Fruit fly (Drosophila melanogaster): ENCODE measurements around the gene CG31156.

CG31156 gene

dm6 chr3R:22634549-22635410 is 21.3 kb upstream of the CG31156 start (continued):
- TF ChIP-seq Ravus (GFP tag; IDR thresholded peaks at IDR 0.05) (no peak), HmgD (GFP tag; optimal IDR thresholded peaks at IDR 0.05) (no peak), ro (GFP tag; IDR thresholded peaks at IDR 0.05) (no peak), Dek (tag; optimal IDR thresholded peaks at IDR 0.05) (no peak), Mes4 (GFP tag; optimal IDR thresholded peaks at IDR 0.05) (no peak), H15 (GFP tag; IDR thresholded peaks at IDR 0.05) (no peak), CG2678 (tag; optimal IDR thresholded peaks at IDR 0.05) (peak; percentile 50), Poxn (GFP tag; IDR thresholded peaks at IDR 0.05) (no peak), CG10543 (GFP tag; optimal IDR thresholded peaks at IDR 0.05) (no peak), Fer2 (tag; optimal IDR thresholded peaks at IDR 0.05) (no peak), CG17361 (GFP tag; IDR thresholded peaks at IDR 0.05) (no peak), CG9215 (GFP tag; IDR thresholded peaks at IDR 0.05) (no peak), ato (GFP tag; IDR thresholded peaks at IDR 0.05; ENCODE audit: partially characterized antibody) (no peak), Xbp1 (GFP tag; optimal IDR thresholded peaks at IDR 0.05) (no peak), Hmx (GFP tag; optimal IDR thresholded peaks at IDR 0.05) (no peak), GATAe (GFP tag; conservative IDR thresholded peaks at IDR 0.05) (no peak), CG6272 (GFP tag; IDR thresholded peaks at IDR 0.05) (no peak), CG5953 (GFP tag; IDR thresholded peaks at IDR 0.05) (no peak), mld (GFP tag; IDR thresholded peaks at IDR 0.05; ENCODE audit: partially characterized antibody) (no peak), hth (optimal IDR thresholded peaks at IDR 0.05) (no peak), Taf1 (GFP tag; IDR thresholded peaks at IDR 0.05) (no peak), Fer1 (GFP tag; optimal IDR thresholded peaks at IDR 0.05) (no peak), bigmax (GFP tag; optimal IDR thresholded peaks at IDR 0.05) (no peak), chinmo (GFP tag; IDR thresholded peaks at IDR 0.05; ENCODE audit: partially characterized antibody) (no peak), CG10366 (GFP tag; IDR thresholded peaks at IDR 0.05) (no peak), CG10267 (tag; optimal IDR thresholded peaks at IDR 0.05) (peak; percentile 22), kni (GFP tag; optimal IDR thresholded peaks at IDR 0.05) (peak; percentile 11), grn (GFP tag; optimal IDR thresholded peaks at IDR 0.05) (no peak), pita (GFP tag; optimal IDR thresholded peaks at IDR 0.05) (no peak), ems (GFP tag; optimal IDR thresholded peaks at IDR 0.05) (no peak), CG3407 (GFP tag; optimal IDR thresholded peaks at IDR 0.05) (no peak), sqz (GFP tag; optimal IDR thresholded peaks at IDR 0.05) (peak; percentile 23), CG4328 (GFP tag; optimal IDR thresholded peaks at IDR 0.05) (no peak), CG14710 (tag; optimal IDR thresholded peaks at IDR 0.05) (peak; percentile 43), aop (GFP tag; IDR thresholded peaks at IDR 0.05) (no peak), Nf-YA (GFP tag; IDR thresholded peaks at IDR 0.05) (no peak), CG9437 (GFP tag; optimal IDR thresholded peaks at IDR 0.05) (no peak), CG11695 (GFP tag; IDR thresholded peaks at IDR 0.05) (0 out of 3 replicates have a peak, but pooled peaks have one; percentile 25), CG1024 (GFP tag; IDR thresholded peaks at IDR 0.05) (no peak), peb (GFP tag; IDR thresholded peaks at IDR 0.05) (no peak), CG4730 (GFP tag; IDR thresholded peaks at IDR 0.05) (no peak), Hr39 (optimal IDR thresholded peaks at IDR 0.05) (no peak), dmrt11E (tag; optimal IDR thresholded peaks at IDR 0.05) (peak; percentile 23), CG15073 (GFP tag; optimal IDR thresholded peaks at IDR 0.05) (no peak), bsh (GFP tag; optimal IDR thresholded peaks at IDR 0.05) (no peak), Fer3 (tag; optimal IDR thresholded peaks at IDR 0.05) (no peak), ara (GFP tag; IDR thresholded peaks at IDR 0.05) (no peak), vvl (GFP tag; IDR thresholded peaks at IDR 0.05) (no peak), Bgb (GFP tag; IDR thresholded peaks at IDR 0.05; ENCODE audit: partially characterized antibody) (no peak), D19A (tag; optimal IDR thresholded peaks at IDR 0.05) (peak; percentile 4), maf-S (GFP tag; optimal IDR thresholded peaks at IDR 0.05) (no peak)
